Worm (Caenorhabditis elegans) whole organism, L3 larva: ENCODE measurements around the gene T10F2.5.
A peak's percentile ranks its signal among the peaks of the same experiment; 100 is the strongest.

Experiments
- R02D3.7 ChIP-seq: fragments of 150-350 bp; optimal IDR thresholded peaks from 2 replicates; lab custom pipeline; 2014; ENCODE audit warnings: missing biosample characterization, missing genetic modification characterization
- ZK546.5 ChIP-seq: sonication (generic microtip); optimal IDR thresholded peaks from 2 replicates; lab custom pipeline; 2017; ENCODE audit warnings: missing biosample characterization, missing genetic modification characterization
- ceh-16 ChIP-seq: sonication (generic microtip); optimal IDR thresholded peaks from 2 replicates; lab custom pipeline; 2017; ENCODE audit warnings: missing biosample characterization, missing genetic modification characterization
- ceh-28 ChIP-seq: fragments of 150-350 bp; optimal IDR thresholded peaks from 2 replicates; lab custom pipeline; 2014; ENCODE audit warnings: missing biosample characterization, missing genetic modification reagents, missing genetic modification characterization
- ceh-82 ChIP-seq: fragments of 150-350 bp; optimal IDR thresholded peaks from 2 replicates; lab custom pipeline; 2014; ENCODE audit warnings: missing biosample characterization, missing genetic modification characterization
- ceh-9 ChIP-seq: sonication (generic microtip); optimal IDR thresholded peaks from 2 replicates; lab custom pipeline; 2018; ENCODE audit warnings: missing biosample characterization, missing genetic modification characterization
- daf-12 ChIP-seq: fragments of 150-350 bp; optimal IDR thresholded peaks from 2 replicates; lab custom pipeline; 2014; ENCODE audit warnings: missing biosample characterization, missing genetic modification reagents, missing genetic modification characterization
- egl-5 ChIP-seq: fragments of 150-350 bp; optimal IDR thresholded peaks from 2 replicates; lab custom pipeline; 2017; ENCODE audit warnings: missing biosample characterization, missing genetic modification reagents, missing genetic modification characterization, inconsistent platforms
- elt-1 ChIP-seq: fragments of 150-350 bp; optimal IDR thresholded peaks from 2 replicates; lab custom pipeline; 2014; ENCODE audit warnings: missing biosample characterization, missing genetic modification characterization
- elt-2 ChIP-seq: sonication (generic microtip); optimal IDR thresholded peaks from 2 replicates; lab custom pipeline; 2016; ENCODE audit warnings: missing genetic modification reagents, mild to moderate bottlenecking, missing genetic modification characterization, missing compliant biosample characterization
- elt-3 ChIP-seq, 3 experiments: fragments of 150-350 bp in 1 of 3; sonication (generic microtip) in 2 of 3; optimal IDR thresholded peaks; 2 replicates in 2 of 3; 4 replicates in 1 of 3; lab custom pipeline; 2014 to 2017; ENCODE audit warnings: missing biosample characterization in 3 of 3, missing genetic modification characterization in 3 of 3
- eor-1 ChIP-seq, 2 experiments: fragments of 150-350 bp; optimal IDR thresholded peaks; 2 replicates each; lab custom pipeline; 2014 to 2018; ENCODE audit warnings: missing biosample characterization in 2 of 2, missing genetic modification characterization in 2 of 2
- fkh-10 ChIP-seq: sonication (generic microtip); optimal IDR thresholded peaks from 2 replicates; lab custom pipeline; 2017; ENCODE audit warnings: missing biosample characterization, missing genetic modification reagents, missing genetic modification characterization
- fkh-2 ChIP-seq: fragments of 150-350 bp; optimal IDR thresholded peaks from 2 replicates; lab custom pipeline; 2014; ENCODE audit warnings: missing biosample characterization, missing genetic modification reagents, missing genetic modification characterization
- jun-1 ChIP-seq: fragments of 150-350 bp; optimal IDR thresholded peaks from 2 replicates; lab custom pipeline; 2014; ENCODE audit warnings: missing biosample characterization, missing genetic modification reagents, missing genetic modification characterization
- lin-15B ChIP-seq: fragments of 150-350 bp; optimal IDR thresholded peaks from 2 replicates; lab custom pipeline; 2014; ENCODE audit warnings: missing biosample characterization, missing genetic modification characterization
- mdl-1 ChIP-seq: fragments of 150-350 bp; optimal IDR thresholded peaks from 2 replicates; lab custom pipeline; 2014; ENCODE audit warnings: missing biosample characterization, missing genetic modification characterization
- mml-1 ChIP-seq: fragments of 150-350 bp; sonication (generic microtip); optimal IDR thresholded peaks from 3 replicates; lab custom pipeline; 2014; ENCODE audit warnings: missing biosample characterization, missing genetic modification characterization
- nhr-11 ChIP-seq: fragments of 150-350 bp; optimal IDR thresholded peaks from 2 replicates; lab custom pipeline; 2014; ENCODE audit warnings: missing biosample characterization, missing genetic modification characterization
- nhr-237 ChIP-seq: fragments of 150-350 bp; optimal IDR thresholded peaks from 2 replicates; lab custom pipeline; 2014; ENCODE audit warnings: missing biosample characterization, missing genetic modification characterization
- nhr-67 ChIP-seq: fragments of 150-350 bp; optimal IDR thresholded peaks from 2 replicates; lab custom pipeline; 2014; ENCODE audit warnings: missing biosample characterization, missing genetic modification characterization
- nhr-76 ChIP-seq: fragments of 150-350 bp; sonication (generic microtip); optimal IDR thresholded peaks from 5 replicates; lab custom pipeline; 2014; ENCODE audit warnings: missing biosample characterization, missing genetic modification characterization
- nhr-77 ChIP-seq: fragments of 150-350 bp; optimal IDR thresholded peaks from 2 replicates; lab custom pipeline; 2014; ENCODE audit warnings: missing biosample characterization, missing genetic modification characterization
- pha-4 ChIP-seq: fragments of 150-350 bp; optimal IDR thresholded peaks from 2 replicates; lab custom pipeline; 2014; ENCODE audit warnings: missing biosample characterization, missing genetic modification reagents, missing genetic modification characterization
- pqm-1 ChIP-seq: fragments of 150-350 bp; optimal IDR thresholded peaks from 2 replicates; lab custom pipeline; 2017; ENCODE audit warnings: missing biosample characterization, missing genetic modification characterization, inconsistent platforms
- sea-2 ChIP-seq: fragments of 150-350 bp; sonication (generic microtip); optimal IDR thresholded peaks from 4 replicates; lab custom pipeline; 2014; ENCODE audit warnings: missing biosample characterization, missing genetic modification reagents, missing genetic modification characterization
- skn-1 ChIP-seq: fragments of 150-350 bp; optimal IDR thresholded peaks from 2 replicates; lab custom pipeline; 2014; ENCODE audit warnings: missing biosample characterization, missing genetic modification characterization
- snpc-4 ChIP-seq: fragments of 150-350 bp; optimal IDR thresholded peaks from 2 replicates; lab custom pipeline; 2014; ENCODE audit warnings: missing biosample characterization, missing genetic modification characterization
- tbx-2 ChIP-seq: sonication (generic microtip); optimal IDR thresholded peaks from 2 replicates; lab custom pipeline; 2016; ENCODE audit warnings: mild to moderate bottlenecking, missing genetic modification characterization, missing compliant biosample characterization
- unc-39 ChIP-seq: sonication (generic microtip); optimal IDR thresholded peaks from 4 replicates; lab custom pipeline; 2017; ENCODE audit warnings: missing biosample characterization, missing genetic modification characterization
- zag-1 ChIP-seq: fragments of 150-350 bp; optimal IDR thresholded peaks from 2 replicates; lab custom pipeline; 2014; ENCODE audit warnings: missing biosample characterization, missing genetic modification characterization
- ztf-11 ChIP-seq: fragments of 150-350 bp; optimal IDR thresholded peaks from 2 replicates; lab custom pipeline; 2014; ENCODE audit warnings: missing biosample characterization, missing genetic modification characterization
- ztf-4 ChIP-seq: fragments of 150-350 bp; optimal IDR thresholded peaks from 2 replicates; lab custom pipeline; 2014; ENCODE audit warnings: missing biosample characterization, missing genetic modification characterization

The T10F2.5 gene

DNA sequence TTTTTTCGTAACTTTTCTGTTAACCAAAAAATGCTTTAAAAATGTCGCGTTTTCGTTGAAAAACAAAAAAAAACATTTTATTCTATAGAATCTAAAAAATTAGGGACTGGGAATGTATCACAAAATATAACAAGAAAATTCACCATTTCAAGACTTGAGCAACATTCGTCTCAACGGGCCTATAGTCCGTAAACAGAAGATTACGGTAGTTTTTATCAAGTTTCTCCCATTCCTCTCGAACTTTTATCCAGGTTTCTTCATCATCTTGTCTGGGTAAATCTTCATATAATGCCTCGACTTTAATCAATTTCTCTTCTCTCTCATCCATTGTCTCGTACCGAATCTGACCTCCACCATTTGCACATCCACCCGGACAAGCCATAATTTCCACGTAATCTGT is 4.0 kb downstream of the T10F2.5 start:
- no peak for TF ChIP-seq jun-1
- no peak for TF ChIP-seq zag-1 (tag; lab: Kevin White, UChicago)
- TF ChIP-seq eor-1 (tag; optimal IDR thresholded peaks at IDR 0.05; lab: Kevin White, UChicago), result no peak
- no peak for TF ChIP-seq ztf-11
- TF ChIP-seq elt-2 (tag; lab: Kevin White, UChicago), result no peak
- TF ChIP-seq tbx-2 (tag; lab: Kevin White, UChicago), result no peak
- TF ChIP-seq skn-1 (tag; lab: Kevin White, UChicago), result no peak
- TF ChIP-seq sea-2 (GFP tag; lab: Kevin White, UChicago), result no peak
- TF ChIP-seq pqm-1 (tag; lab: Kevin White, UChicago), result no peak
- TF ChIP-seq ceh-82 (tag; lab: Kevin White, UChicago), result no peak
- TF ChIP-seq ceh-9 (tag; lab: Kevin White, UChicago), result no peak
- no peak for TF ChIP-seq unc-39
- TF ChIP-seq ceh-16 (tag; lab: Kevin White, UChicago), result no peak
- no peak for TF ChIP-seq snpc-4
- no peak for TF ChIP-seq mml-1 (tag; lab: Kevin White, UChicago)

DNA sequence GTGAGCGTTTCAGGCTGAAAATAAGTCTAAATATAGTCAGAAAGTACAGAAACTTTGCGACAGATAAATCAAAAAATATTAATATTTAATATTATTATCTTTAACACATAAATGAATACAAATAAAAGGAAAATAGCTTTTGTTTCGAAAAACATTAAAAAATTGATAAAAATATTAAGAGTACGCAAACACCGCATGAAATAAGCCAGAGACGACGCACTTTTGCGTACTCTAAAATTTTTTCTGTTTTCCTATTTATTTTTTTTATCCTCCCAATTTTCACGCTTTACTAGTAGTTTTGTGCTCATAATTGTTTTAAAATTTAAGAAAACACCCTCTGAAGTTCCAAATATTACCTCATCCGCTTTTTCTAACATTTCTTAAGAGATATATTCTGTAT is 6.3 kb downstream of the T10F2.5 start, which contains the start of the genes rbm-42 and grwd-1:
rbm-42 (minus strand) TSS at position 93 of the 400 bp plus-strand sequence.
grwd-1 (plus strand) TSS at position 328 of the 400 bp plus-strand sequence.
- TF ChIP-seq lin-15B (tag; lab: Kevin White, UChicago) (peak; percentile 26), jun-1 (no peak), snpc-4 (no peak), pha-4 (tag; lab: Kevin White, UChicago) (peak; percentile 76)

DNA sequence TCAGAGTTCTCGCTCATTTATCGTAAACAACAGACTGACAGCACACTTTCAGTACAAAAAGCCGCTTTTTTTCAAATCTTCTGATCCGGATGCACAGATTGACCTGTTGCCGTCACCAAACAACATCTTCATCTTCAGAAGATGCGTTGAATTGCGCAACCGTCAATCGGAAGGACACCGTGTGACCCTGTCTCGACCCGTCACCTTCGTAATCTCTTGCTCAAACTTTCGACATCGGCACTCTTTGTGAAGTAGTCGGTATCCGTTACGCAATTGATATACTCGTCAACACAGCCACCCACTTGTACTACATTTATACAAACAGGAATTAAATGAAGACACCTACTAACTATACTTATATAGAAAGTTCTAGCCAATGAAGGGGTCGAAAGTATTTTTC is 8.4 kb downstream of the T10F2.5 start:
- TF ChIP-seq nhr-237 (tag; lab: Kevin White, UChicago) (no peak), nhr-67 (no peak), pha-4 (tag; lab: Kevin White, UChicago) (no peak), R02D3.7 (tag; lab: Kevin White, UChicago) (no peak), egl-5 (tag; lab: Kevin White, UChicago) (no peak), ceh-82 (tag; lab: Kevin White, UChicago) (no peak), ceh-16 (tag; lab: Kevin White, UChicago) (no peak), nhr-11 (tag; lab: Kevin White, UChicago) (no peak), tbx-2 (tag; lab: Kevin White, UChicago) (no peak), elt-1 (tag; lab: Kevin White, UChicago) (no peak), daf-12 (no peak), ztf-11 (no peak), sea-2 (GFP tag; lab: Kevin White, UChicago) (no peak), zag-1 (tag; lab: Kevin White, UChicago) (no peak), unc-39 (no peak), mml-1 (tag; lab: Kevin White, UChicago) (no peak), ZK546.5 (no peak), nhr-77 (tag; lab: Kevin White, UChicago) (no peak), snpc-4 (no peak)
- TF ChIP-seq, all 47 proteins: peak for 0

DNA sequence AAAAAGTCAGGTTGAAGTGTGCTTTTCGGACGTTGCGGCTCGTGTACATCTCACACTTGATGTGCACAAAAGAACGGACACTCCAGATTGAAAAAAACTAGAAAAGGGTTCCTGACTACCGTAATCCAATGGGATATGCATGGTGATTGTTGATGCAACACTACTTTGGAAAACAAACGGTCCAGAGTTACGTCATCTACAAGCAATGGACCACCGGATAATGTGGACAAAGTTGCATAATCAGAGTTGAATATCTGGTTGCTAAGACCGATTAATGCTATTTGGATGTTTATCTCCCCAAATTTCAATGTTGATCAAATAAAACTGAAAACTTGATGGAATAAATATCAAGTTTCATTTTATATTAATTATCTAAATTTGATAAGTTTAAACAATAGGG is 9.4 kb downstream of the T10F2.5 start:
- no peak for TF ChIP-seq elt-3 (tag; optimal IDR thresholded peaks at IDR 0.05; lab: Kevin White, UChicago)

DNA sequence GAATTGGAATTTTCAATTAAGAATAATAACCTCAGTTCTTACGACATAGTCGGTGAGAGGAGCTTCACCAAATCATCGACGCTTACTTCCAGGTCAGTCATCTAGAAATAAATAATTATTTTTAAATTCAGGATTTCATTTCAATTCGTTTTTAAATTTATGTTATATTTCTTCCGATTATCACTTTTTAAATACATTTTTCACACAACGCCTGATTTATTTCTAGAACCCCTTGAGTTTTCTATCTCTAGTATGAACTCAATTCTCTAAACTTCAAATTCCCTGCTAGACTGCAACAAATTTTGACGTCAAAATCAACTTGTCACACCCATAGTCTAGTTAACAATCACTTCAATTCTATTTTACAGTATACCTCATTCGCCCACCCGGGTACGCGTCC is 9.9 kb downstream of the T10F2.5 start, which contains the start of gene Y54H5A.2:
Y54H5A.2 (minus strand) TSS at position 101 of the 400 bp plus-strand sequence.
- TF ChIP-seq nhr-67 (no peak), nhr-76 (tag; lab: Kevin White, UChicago) (no peak), snpc-4 (no peak), daf-12 (no peak), mdl-1 (tag; lab: Kevin White, UChicago) (no peak), lin-15B (tag; lab: Kevin White, UChicago) (no peak), pqm-1 (tag; lab: Kevin White, UChicago) (no peak), ceh-28 (tag; lab: Kevin White, UChicago) (no peak), tbx-2 (tag; lab: Kevin White, UChicago) (no peak), elt-1 (tag; lab: Kevin White, UChicago) (no peak), fkh-10 (GFP tag; lab: Kevin White, UChicago) (no peak), ztf-4 (tag; lab: Kevin White, UChicago) (no peak), fkh-2 (tag; lab: Kevin White, UChicago) (no peak)
